Worm (Caenorhabditis elegans) whole organism, L4 larva: ENCODE measurements around the gene T14B1.1.

Experiments used
- F26F4.8 ChIP-seq: fragments of 200-800 bp; sonication (Bioruptor generic); conservative IDR thresholded peaks from 2 replicates; pipeline ENCODE4 v1.3.6; 2022; ENCODE audit warnings: missing genetic modification characterization, missing compliant biosample characterization
- F37D6.2 ChIP-seq: sonication (generic microtip); optimal IDR thresholded peaks from 2 replicates; lab custom pipeline; 2016; ENCODE audit warnings: mild to moderate bottlenecking, missing genetic modification characterization, missing compliant biosample characterization
- F44E2.7 ChIP-seq: fragments of 200-800 bp; sonication (Bioruptor generic); IDR thresholded peaks from 2 replicates; pipeline ENCODE4 v2.1.2; 2022; ENCODE audit warnings: missing genetic modification characterization, missing compliant biosample characterization
- F49E8.2 ChIP-seq: sonication (generic microtip); optimal IDR thresholded peaks from 2 replicates; lab custom pipeline; 2016; ENCODE audit warnings: missing compliant biosample characterization, mild to moderate bottlenecking, missing genetic modification characterization, borderline replicate concordance
- Y105C5A.15 ChIP-seq: fragments of 200-800 bp; sonication (Bioruptor generic); IDR thresholded peaks from 2 replicates; pipeline ENCODE4 v1.3.6; 2022; ENCODE audit warnings: missing genetic modification characterization, missing compliant biosample characterization
- Y75B8A.6 ChIP-seq: fragments of 200-800 bp; sonication (Bioruptor generic); IDR thresholded peaks from 2 replicates; pipeline ENCODE4 v1.3.6; 2022; ENCODE audit warnings: missing genetic modification reagents, missing genetic modification characterization, missing compliant biosample characterization
- ZK337.2 ChIP-seq: fragments of 200-800 bp; sonication (Bioruptor generic); IDR thresholded peaks from 2 replicates; pipeline ENCODE4 v1.3.6; 2022; ENCODE audit warnings: missing genetic modification reagents, missing genetic modification characterization, missing compliant biosample characterization
- aha-1 ChIP-seq: fragments of 150-350 bp; peaks from one replicate; lab custom pipeline; 2014; ENCODE audit warnings: missing biosample characterization, missing genetic modification characterization
- ama-1 ChIP-seq: fragments of 150-350 bp; optimal IDR thresholded peaks from 2 replicates; lab custom pipeline; 2014; ENCODE audit warnings: inconsistent platforms, mixed read lengths
- arid-1 ChIP-seq: fragments of 200-800 bp; sonication (Bioruptor generic); conservative IDR thresholded peaks from 2 replicates; pipeline ENCODE4 v1.3.6; 2022; ENCODE audit warnings: missing genetic modification reagents, missing genetic modification characterization, missing compliant biosample characterization
- ceh-20 ChIP-seq: fragments of 200-800 bp; sonication (Bioruptor generic); IDR thresholded peaks from 2 replicates; pipeline ENCODE4 v1.3.6; 2022; ENCODE audit warnings: missing genetic modification reagents, missing genetic modification characterization, missing compliant biosample characterization
- ceh-28 ChIP-seq: fragments of 150-350 bp; optimal IDR thresholded peaks from 2 replicates; lab custom pipeline; 2014; ENCODE audit warnings: missing biosample characterization, missing genetic modification reagents, missing genetic modification characterization
- ces-1 ChIP-seq: fragments of 150-350 bp; sonication (generic microtip); optimal IDR thresholded peaks from 4 replicates; lab custom pipeline; 2014; ENCODE audit warnings: missing biosample characterization, missing genetic modification reagents, missing genetic modification characterization
- daf-16 ChIP-seq, 3 experiments: sonication (generic microtip); optimal IDR thresholded peaks; 2 replicates each; lab custom pipeline; 2016 to 2017; ENCODE audit warnings: missing genetic modification characterization in 3 of 3, missing genetic modification reagents in 3 of 3, mild to moderate bottlenecking in 2 of 3, missing compliant biosample characterization in 2 of 3, missing biosample characterization in 1 of 3, moderate library complexity in 1 of 3
- dmd-6 ChIP-seq: fragments of 200-800 bp; sonication (Bioruptor generic); IDR thresholded peaks from 2 replicates; pipeline ENCODE4 v1.3.6; 2022; ENCODE audit warnings: missing genetic modification reagents, missing genetic modification characterization, missing compliant biosample characterization
- dmd-8 ChIP-seq: fragments of 200-800 bp; sonication (Bioruptor generic); IDR thresholded peaks from 2 replicates; pipeline ENCODE4 v1.3.6; 2022; ENCODE audit warnings: missing genetic modification characterization, missing compliant biosample characterization
- dmd-9 ChIP-seq: fragments of 200-800 bp; sonication (Bioruptor generic); IDR thresholded peaks from 2 replicates; pipeline ENCODE4 v1.3.6; 2022; ENCODE audit warnings: missing genetic modification reagents, missing genetic modification characterization, missing compliant biosample characterization
- dpl-1 ChIP-seq: fragments of 150-350 bp; optimal IDR thresholded peaks from 2 replicates; lab custom pipeline; 2014; ENCODE audit warnings: missing biosample characterization, missing genetic modification reagents, missing genetic modification characterization
- dve-1 ChIP-seq: sonication (generic microtip); optimal IDR thresholded peaks from 2 replicates; lab custom pipeline; 2017; ENCODE audit warnings: antibody characterized with exemption, mild to moderate bottlenecking, missing genetic modification characterization, missing compliant biosample characterization; ENCODE audit not compliant: insufficient read depth
- hlh-30 ChIP-seq: sonication (generic microtip); optimal IDR thresholded peaks from 2 replicates; lab custom pipeline; 2017; ENCODE audit warnings: antibody characterized with exemption, mild to moderate bottlenecking, missing genetic modification characterization, missing compliant biosample characterization; ENCODE audit not compliant: insufficient read depth
- jun-1 ChIP-seq: fragments of 150-350 bp; optimal IDR thresholded peaks from 2 replicates; lab custom pipeline; 2014; ENCODE audit warnings: missing biosample characterization, missing genetic modification reagents, missing genetic modification characterization
- lim-7 ChIP-seq: fragments of 200-800 bp; sonication (Bioruptor generic); IDR thresholded peaks from 2 replicates; pipeline ENCODE4 v1.3.6; 2022; ENCODE audit warnings: missing genetic modification characterization, missing compliant biosample characterization
- lin-13 ChIP-seq: fragments of 150-350 bp; optimal IDR thresholded peaks from 2 replicates; lab custom pipeline; 2014; ENCODE audit warnings: missing biosample characterization, missing genetic modification reagents, missing genetic modification characterization
- lin-38 ChIP-seq: fragments of 200-800 bp; sonication (Bioruptor generic); IDR thresholded peaks from 2 replicates; pipeline ENCODE4 v1.3.6; 2022; ENCODE audit warnings: missing genetic modification reagents, missing genetic modification characterization, missing compliant biosample characterization
- madf-9 ChIP-seq: fragments of 200-800 bp; sonication (Bioruptor generic); conservative IDR thresholded peaks from 2 replicates; pipeline ENCODE4 v1.3.6; 2022; ENCODE audit warnings: missing genetic modification reagents, missing genetic modification characterization, missing compliant biosample characterization
- mdl-1 ChIP-seq, 2 experiments: fragments of 150-350 bp in 1 of 2; sonication (generic microtip) in 1 of 2; optimal IDR thresholded peaks; 2 replicates each; lab custom pipeline; 2014 to 2017; ENCODE audit warnings: missing biosample characterization in 2 of 2, missing genetic modification characterization in 2 of 2
- mes-2 ChIP-seq: sonication (generic microtip); optimal IDR thresholded peaks from 2 replicates; lab custom pipeline; 2016; ENCODE audit warnings: missing genotype, mild to moderate bottlenecking, missing genetic modification characterization, missing compliant biosample characterization; ENCODE audit not compliant: poor library complexity, severe bottlenecking
- mxl-3 ChIP-seq: fragments of 200-800 bp; sonication (Bioruptor generic); optimal IDR thresholded peaks from 2 replicates; lab custom pipeline; 2018; ENCODE audit warnings: mild to moderate bottlenecking, missing genetic modification characterization, missing compliant biosample characterization
- nhr-10 ChIP-seq: fragments of 150-350 bp; optimal IDR thresholded peaks from 2 replicates; lab custom pipeline; 2014; ENCODE audit warnings: missing biosample characterization, missing genetic modification characterization
- nhr-28 ChIP-seq: fragments of 150-350 bp; optimal IDR thresholded peaks from 2 replicates; lab custom pipeline; 2014; ENCODE audit warnings: missing biosample characterization, missing genetic modification characterization
- nhr-41 ChIP-seq: fragments of 200-800 bp; sonication (Bioruptor generic); IDR thresholded peaks from 2 replicates; pipeline ENCODE4 v1.3.6; 2022; ENCODE audit warnings: missing genetic modification reagents, missing genetic modification characterization, missing compliant biosample characterization
- nhr-76 ChIP-seq: fragments of 150-350 bp; optimal IDR thresholded peaks from 2 replicates; lab custom pipeline; 2014; ENCODE audit warnings: missing biosample characterization, missing genetic modification characterization
- php-3 ChIP-seq: fragments of 200-800 bp; sonication (Bioruptor generic); IDR thresholded peaks from 2 replicates; pipeline ENCODE4 v1.3.6; 2022; ENCODE audit warnings: missing genetic modification reagents, missing genetic modification characterization, missing compliant biosample characterization
- pqm-1 ChIP-seq: sonication (generic microtip); optimal IDR thresholded peaks from 2 replicates; lab custom pipeline; 2017; ENCODE audit warnings: missing biosample characterization, missing genetic modification characterization
- sdz-12 ChIP-seq: fragments of 200-800 bp; sonication (Bioruptor generic); optimal IDR thresholded peaks from 2 replicates; lab custom pipeline; 2018; ENCODE audit warnings: mild to moderate bottlenecking, missing genetic modification characterization, missing compliant biosample characterization
- set-16 ChIP-seq: fragments of 200-800 bp; sonication (Bioruptor generic); IDR thresholded peaks from 2 replicates; pipeline ENCODE4 v1.3.6; 2022; ENCODE audit warnings: missing genetic modification reagents, missing genetic modification characterization, missing compliant biosample characterization
- spr-3 ChIP-seq: fragments of 200-800 bp; sonication (Bioruptor generic); optimal IDR thresholded peaks from 2 replicates; lab custom pipeline; 2018; ENCODE audit warnings: mild to moderate bottlenecking, missing genetic modification characterization, missing compliant biosample characterization
- tag-97 ChIP-seq: fragments of 200-800 bp; sonication (Bioruptor generic); IDR thresholded peaks from 2 replicates; pipeline ENCODE4 v1.3.6; 2022; ENCODE audit warnings: missing genetic modification characterization, missing compliant biosample characterization
- unc-62 ChIP-seq, 3 experiments: fragments of 150-350 bp in 1 of 3; sonication (generic microtip); optimal IDR thresholded peaks in 2 of 3; peaks in 1 of 3; 1 replicate in 1 of 3; 2 replicates in 2 of 3; lab custom pipeline; 2014 to 2017; ENCODE audit warnings: missing biosample characterization in 3 of 3, missing genetic modification characterization in 3 of 3, missing genetic modification reagents in 3 of 3, missing genotype in 1 of 3
- zfp-3 ChIP-seq: fragments of 200-800 bp; sonication (Bioruptor generic); conservative IDR thresholded peaks from 2 replicates; pipeline ENCODE4 v1.3.6; 2022; ENCODE audit warnings: missing genetic modification reagents, missing genetic modification characterization, missing compliant biosample characterization
- zip-2 ChIP-seq: fragments of 150-350 bp; optimal IDR thresholded peaks from 2 replicates; lab custom pipeline; 2014; ENCODE audit warnings: missing biosample characterization, missing genetic modification characterization

T14B1.1 gene

DNA sequence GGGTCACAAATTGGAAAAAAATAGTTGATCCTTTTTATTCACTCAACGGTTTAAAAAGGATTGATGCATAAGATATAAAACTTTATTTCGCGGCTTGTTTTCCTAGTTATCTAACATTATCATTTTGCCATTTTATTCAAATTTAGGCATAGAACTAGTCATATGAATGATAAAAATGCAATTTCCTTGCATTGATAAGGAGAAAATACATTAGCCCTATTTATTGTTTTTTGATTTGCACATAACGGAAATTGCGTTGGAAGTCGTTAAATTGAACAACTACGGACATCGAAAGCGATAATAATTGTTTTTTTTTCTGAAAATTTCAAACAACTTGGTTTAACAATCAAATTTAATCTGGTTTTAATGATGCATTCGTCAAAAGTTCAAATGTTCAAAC lies 18.7 kb upstream of the T14B1.1 start:
- TF ChIP-seq pqm-1 = peak; percentile 61
- no peak for TF ChIP-seq daf-16 (GFP tag; optimal IDR thresholded peaks at IDR 0.05; lab: Kevin White, UChicago)
- TF ChIP-seq daf-16 (tag; optimal IDR thresholded peaks at IDR 0.05; lab: Kevin White, UChicago) = peak; percentile 83
- no peak for TF ChIP-seq lin-38 (GFP tag; lab: Robert Waterston, UW)
- TF ChIP-seq ces-1 (GFP tag; lab: Kevin White, UChicago) = no peak
- TF ChIP-seq dve-1 (tag; lab: Kevin White, UChicago) = no peak
- no peak for TF ChIP-seq ama-1
- TF ChIP-seq zip-2 (tag; lab: Kevin White, UChicago) = no peak
- TF ChIP-seq F44E2.7 = no peak
- TF ChIP-seq spr-3 = no peak
- TF ChIP-seq mdl-1 (tag; optimal IDR thresholded peaks at IDR 0.05; lab: Kevin White, UChicago) = no peak
- no peak for TF ChIP-seq nhr-10 (tag; lab: Kevin White, UChicago)
- no peak for TF ChIP-seq set-16 (GFP tag; lab: Robert Waterston, UW)
- TF ChIP-seq ceh-28 (tag; lab: Kevin White, UChicago) = no peak
- no peak for TF ChIP-seq dmd-8 (GFP tag; lab: Robert Waterston, UW)
- TF ChIP-seq Y105C5A.15 (GFP tag; lab: Robert Waterston, UW) = no peak
- no peak for TF ChIP-seq dmd-9 (GFP tag; lab: Robert Waterston, UW)
- no peak for TF ChIP-seq sdz-12
- TF ChIP-seq jun-1 (tag; lab: Kevin White, UChicago) = no peak
- no peak for TF ChIP-seq F26F4.8
- no peak for TF ChIP-seq lim-7 (GFP tag; lab: Robert Waterston, UW)
- TF ChIP-seq nhr-28 (tag; lab: Kevin White, UChicago) = peak; percentile 57
- TF ChIP-seq nhr-76 (tag; lab: Kevin White, UChicago) = no peak
- no peak for TF ChIP-seq nhr-41
- TF ChIP-seq Y75B8A.6 (GFP tag; lab: Robert Waterston, UW) = no peak
- no peak for TF ChIP-seq ZK337.2 (GFP tag; lab: Robert Waterston, UW)
- TF ChIP-seq tag-97 = no peak
- TF ChIP-seq F37D6.2 (tag; lab: Kevin White, UChicago) = no peak
- TF ChIP-seq php-3 (GFP tag; lab: Robert Waterston, UW) = peak; percentile 98
- TF ChIP-seq madf-9 (GFP tag; lab: Robert Waterston, UW) = no peak
- no peak for TF ChIP-seq F49E8.2 (tag; lab: Kevin White, UChicago)
- TF ChIP-seq unc-62 (GFP tag; optimal IDR thresholded peaks at IDR 0.05 in 1 of 2; lab: Kevin White, UChicago) = no peak
- TF ChIP-seq unc-62 (tag; optimal IDR thresholded peaks at IDR 0.05; lab: Kevin White, UChicago) = no peak
- TF ChIP-seq dpl-1 (GFP tag; lab: Kevin White, UChicago) = no peak
- TF ChIP-seq mxl-3 (GFP tag; lab: Kevin White, UChicago) = no peak
- TF ChIP-seq lin-13 (GFP tag; lab: Kevin White, UChicago) = no peak
- TF ChIP-seq dmd-6 (GFP tag; lab: Robert Waterston, UW) = no peak
- 0 out of 2 replicates have a peak, but pooled peaks have one; percentile 27 for TF ChIP-seq ceh-20 (GFP tag; lab: Robert Waterston, UW)

DNA sequence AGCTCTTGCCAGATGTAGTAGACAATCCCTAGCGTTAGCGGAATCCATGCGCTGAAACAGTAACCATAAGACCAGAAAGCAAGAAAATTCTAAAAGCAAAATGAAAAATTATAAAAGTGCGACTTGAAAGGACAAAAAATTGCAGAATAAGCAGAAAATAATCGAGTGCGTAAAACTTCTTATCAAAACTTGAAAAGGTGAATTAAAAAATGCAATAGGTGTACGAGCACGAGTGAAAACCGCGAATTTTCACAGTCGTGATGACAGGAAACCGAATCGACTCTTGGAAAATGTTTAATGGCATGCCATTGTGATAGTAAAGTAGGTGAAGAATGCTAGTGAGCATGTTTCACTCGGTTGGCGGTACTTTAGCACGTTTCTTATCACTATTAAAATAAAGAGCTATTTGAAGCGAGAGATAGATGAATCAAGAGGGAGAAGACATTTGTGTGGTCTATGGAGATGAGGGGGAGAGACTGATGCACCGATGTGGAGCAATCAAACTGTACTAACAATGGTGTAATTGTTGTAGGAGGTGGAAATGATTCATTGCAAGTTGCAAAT lies 11.7 kb upstream of the T14B1.1 start, which contains the start of gene ifp-1:
TSS of gene ifp-1 (minus strand) at position 51 of the 564 bp plus-strand sequence.
- TF ChIP-seq hlh-30 = peak; percentile 48
- no peak for TF ChIP-seq mes-2 (tag; lab: Kevin White, UChicago)
- peak; percentile 49 for TF ChIP-seq nhr-28 (tag; lab: Kevin White, UChicago)
- TF ChIP-seq php-3 (GFP tag; lab: Robert Waterston, UW) = peak; percentile 79; the same call in 1 of the 2 replicates
- TF ChIP-seq aha-1 (tag; lab: Kevin White, UChicago) = peak; percentile 11
- no peak for TF ChIP-seq zfp-3 (GFP tag; lab: Robert Waterston, UW)
- no peak for TF ChIP-seq arid-1 (GFP tag; lab: Robert Waterston, UW)
- TF ChIP-seq dve-1 (tag; lab: Kevin White, UChicago) = peak; percentile 41
- TF ChIP-seq dmd-6 (GFP tag; lab: Robert Waterston, UW) = peak; percentile 74
- TF ChIP-seq pqm-1 = peak; percentile 92
- no peak for TF ChIP-seq daf-16 (GFP tag; optimal IDR thresholded peaks at IDR 0.05; lab: Kevin White, UChicago)
- TF ChIP-seq daf-16 (tag; optimal IDR thresholded peaks at IDR 0.05; lab: Kevin White, UChicago) = peak; percentile 65
- TF ChIP-seq unc-62 (GFP tag; optimal IDR thresholded peaks at IDR 0.05 in 1 of 2; lab: Kevin White, UChicago) = peak in 1 of 2 experiments; percentile 73
- TF ChIP-seq unc-62 (tag; optimal IDR thresholded peaks at IDR 0.05; lab: Kevin White, UChicago) = no peak
